Worm (Caenorhabditis elegans) whole organism, L2 larva: Measurements from ENCODE around the gene R09A8.1.

Experiments used
- ZK546.5 ChIP-seq: sonication (generic microtip); optimal IDR thresholded peaks from 2 replicates; lab custom pipeline; 2017; ENCODE audit warnings: missing biosample characterization, missing genetic modification characterization
- aly-2 ChIP-seq: fragments of 150-350 bp; optimal IDR thresholded peaks from 2 replicates; lab custom pipeline; 2014; ENCODE audit warnings: missing biosample characterization, missing genetic modification characterization
- lin-39 ChIP-seq: fragments of 150-350 bp; optimal IDR thresholded peaks from 2 replicates; lab custom pipeline; 2014; ENCODE audit warnings: missing biosample characterization, missing genetic modification reagents, missing genetic modification characterization
- nhr-12 ChIP-seq: fragments of 150-350 bp; optimal IDR thresholded peaks from 2 replicates; lab custom pipeline; 2014; ENCODE audit warnings: missing biosample characterization, missing genetic modification characterization
- nhr-25 ChIP-seq: fragments of 150-350 bp; sonication (generic microtip); optimal IDR thresholded peaks from 3 replicates; lab custom pipeline; 2014; ENCODE audit warnings: missing biosample characterization, missing genetic modification characterization
- nhr-77 ChIP-seq: fragments of 150-350 bp; optimal IDR thresholded peaks from 2 replicates; lab custom pipeline; 2014; ENCODE audit warnings: missing biosample characterization, missing genetic modification characterization
- unc-55 ChIP-seq: fragments of 150-350 bp; sonication (generic microtip); optimal IDR thresholded peaks from 3 replicates; lab custom pipeline; 2014; ENCODE audit warnings: missing biosample characterization, missing genetic modification reagents, missing genetic modification characterization
- unc-62 ChIP-seq: fragments of 150-350 bp; optimal IDR thresholded peaks from 2 replicates; lab custom pipeline; 2014; ENCODE audit warnings: missing biosample characterization, missing genetic modification reagents, missing genetic modification characterization
- ztf-1 ChIP-seq: fragments of 200-800 bp; sonication (Bioruptor generic); conservative IDR thresholded peaks from 2 replicates; pipeline ENCODE4 v1.3.6; 2022; ENCODE audit warnings: missing genetic modification characterization, missing compliant biosample characterization

ce11 chrX:12574473-12574872 lies 39.1 kb upstream of the R09A8.1 start, which contains the start of gene T24D5.1:
- no peak for TF ChIP-seq ZK546.5
- TF ChIP-seq ztf-1 (GFP tag; lab: Robert Waterston, UW) = no peak
- TF ChIP-seq lin-39 (tag; lab: Kevin White, UChicago) = no peak
- no peak for TF ChIP-seq unc-55 (GFP tag; lab: Kevin White, UChicago)
- no peak for TF ChIP-seq unc-62
- no peak for TF ChIP-seq aly-2 (tag; lab: Kevin White, UChicago)
- no peak for TF ChIP-seq nhr-12 (tag; lab: Kevin White, UChicago)
- TF ChIP-seq nhr-77 (tag; lab: Kevin White, UChicago) = no peak
- no peak for TF ChIP-seq nhr-25
